Fruit fly (Drosophila melanogaster) whole organism, embryonic: ENCODE data around the gene gce.
A peak's percentile ranks its signal among the peaks of the same experiment; 100 is the strongest.

Experiments
- Atf3 ChIP-seq: fragments of 200-800 bp; sonication (Bioruptor generic); optimal IDR thresholded peaks from 3 replicates; lab custom pipeline; 2016; ENCODE audit warnings: missing biosample characterization, missing genetic modification characterization
- Bteb2 ChIP-seq: fragments of 200-800 bp; sonication (Bioruptor generic); optimal IDR thresholded peaks from 2 replicates; lab custom pipeline; 2016; ENCODE audit warnings: missing biosample characterization, missing genetic modification characterization
- CG10366 ChIP-seq: fragments of 200-800 bp; sonication (Bioruptor generic); IDR thresholded peaks from 2 replicates; pipeline ENCODE4 v1.3.6; 2022; ENCODE audit warnings: missing biosample characterization, missing genetic modification characterization
- CG11398 ChIP-seq: fragments of 200-800 bp; sonication (Bioruptor generic); optimal IDR thresholded peaks from 2 replicates; lab custom pipeline; 2016; ENCODE audit warnings: missing biosample characterization, missing genetic modification characterization
- CG11560 ChIP-seq: fragments of 200-800 bp; sonication (Bioruptor generic); IDR thresholded peaks from 3 replicates; pipeline ENCODE4 v1.3.6; 2022; ENCODE audit warnings: missing biosample characterization, missing genetic modification characterization
- CG12104 ChIP-seq: fragments of 200-800 bp; sonication (Bioruptor generic); optimal IDR thresholded peaks from 3 replicates; lab custom pipeline; 2016; ENCODE audit warnings: missing biosample characterization, missing genetic modification characterization
- CG12219 ChIP-seq: fragments of 200-800 bp; sonication (Bioruptor generic); optimal IDR thresholded peaks from 3 replicates; lab custom pipeline; 2018; ENCODE audit warnings: missing biosample characterization, mild to moderate bottlenecking, missing genetic modification characterization
- CG12744 ChIP-seq: fragments of 200-800 bp; sonication (Bioruptor generic); optimal IDR thresholded peaks from 2 replicates; lab custom pipeline; 2016; ENCODE audit warnings: missing biosample characterization, missing genetic modification characterization
- CG13424 ChIP-seq: fragments of 200-800 bp; sonication (Bioruptor generic); optimal IDR thresholded peaks from 2 replicates; lab custom pipeline; 2019; ENCODE audit warnings: missing biosample characterization, mild to moderate bottlenecking, missing genetic modification characterization, moderate library complexity
- CG13775 ChIP-seq: fragments of 200-800 bp; sonication (Bioruptor generic); optimal IDR thresholded peaks from 3 replicates; lab custom pipeline; 2017; ENCODE audit warnings: missing biosample characterization, mild to moderate bottlenecking, missing genetic modification characterization
- CG17361 ChIP-seq: fragments of 200-800 bp; sonication (Bioruptor generic); IDR thresholded peaks from 3 replicates; pipeline ENCODE4 v1.3.6; 2022; ENCODE audit warnings: missing biosample characterization, missing genetic modification characterization
- CG18011 ChIP-seq: fragments of 200-800 bp; sonication (Bioruptor generic); optimal IDR thresholded peaks from 2 replicates; lab custom pipeline; 2017; ENCODE audit warnings: missing biosample characterization, missing genetic modification characterization, mild to moderate bottlenecking, moderate library complexity, missing genotype
- CG18476 ChIP-seq: fragments of 200-800 bp; sonication (Bioruptor generic); optimal IDR thresholded peaks from 2 replicates; lab custom pipeline; 2016; ENCODE audit warnings: missing biosample characterization, mild to moderate bottlenecking, missing genetic modification characterization
- CG2129 ChIP-seq: fragments of 200-800 bp; sonication (Bioruptor generic); IDR thresholded peaks from 2 replicates; pipeline ENCODE4 v1.3.6; 2022; ENCODE audit warnings: missing biosample characterization, missing genetic modification characterization; ENCODE audit not compliant: partially characterized antibody
- CG2712 ChIP-seq: fragments of 200-800 bp; optimal IDR thresholded peaks from 3 replicates; lab custom pipeline; 2019; ENCODE audit warnings: missing biosample characterization, mild to moderate bottlenecking, missing genetic modification characterization, moderate library complexity
- CG3281 ChIP-seq: fragments of 200-800 bp; sonication (Bioruptor generic); optimal IDR thresholded peaks from 3 replicates; lab custom pipeline; 2017; ENCODE audit warnings: missing biosample characterization, mild to moderate bottlenecking, missing genetic modification characterization
- CG34224 ChIP-seq: fragments of 200-800 bp; sonication (Bioruptor generic); IDR thresholded peaks from 3 replicates; pipeline ENCODE4 v1.3.6; 2022; ENCODE audit warnings: missing biosample characterization, missing genetic modification characterization; ENCODE audit not compliant: partially characterized antibody
- CG6813 ChIP-seq: fragments of 200-800 bp; sonication (Bioruptor generic); optimal IDR thresholded peaks from 2 replicates; lab custom pipeline; 2017; ENCODE audit warnings: missing biosample characterization, missing genetic modification characterization, mild to moderate bottlenecking, moderate library complexity, missing genetic modification reagents
- CG7271 ChIP-seq: fragments of 200-800 bp; sonication (Bioruptor generic); optimal IDR thresholded peaks from 2 replicates; lab custom pipeline; 2018; ENCODE audit warnings: missing biosample characterization, mild to moderate bottlenecking, missing genetic modification characterization, moderate library complexity
- CG7372 ChIP-seq: fragments of 200-800 bp; sonication (Bioruptor generic); IDR thresholded peaks from 2 replicates; pipeline ENCODE4 v1.3.6; 2022; ENCODE audit warnings: missing biosample characterization, missing genetic modification characterization
- CG8089 ChIP-seq: fragments of 200-800 bp; sonication (Bioruptor generic); optimal IDR thresholded peaks from 3 replicates; lab custom pipeline; 2016; ENCODE audit warnings: missing biosample characterization, missing genetic modification characterization
- CG8359 ChIP-seq: fragments of 200-800 bp; sonication (Bioruptor generic); optimal IDR thresholded peaks from 2 replicates; lab custom pipeline; 2017; ENCODE audit warnings: missing biosample characterization, mild to moderate bottlenecking, missing genetic modification characterization, borderline replicate concordance
- Fer1 ChIP-seq: fragments of 200-800 bp; sonication (Bioruptor generic); optimal IDR thresholded peaks from 2 replicates; lab custom pipeline; 2017; ENCODE audit warnings: missing biosample characterization, mild to moderate bottlenecking, missing genetic modification characterization
- HLH3B ChIP-seq: fragments of 200-800 bp; sonication (Bioruptor generic); IDR thresholded peaks from 2 replicates; pipeline ENCODE4 v1.3.6; 2022; ENCODE audit warnings: missing biosample characterization, missing genetic modification characterization
- Hey ChIP-seq: fragments of 200-800 bp; sonication (Bioruptor generic); optimal IDR thresholded peaks from 3 replicates; lab custom pipeline; 2018; ENCODE audit warnings: missing biosample characterization, mild to moderate bottlenecking, missing genetic modification characterization
- Hmx ChIP-seq: fragments of 200-800 bp; sonication (Bioruptor generic); optimal IDR thresholded peaks from 2 replicates; lab custom pipeline; 2016; ENCODE audit warnings: missing biosample characterization, missing genetic modification characterization
- Hr51 ChIP-seq, 2 experiments: fragments of 200-800 bp; sonication (Bioruptor generic); optimal IDR thresholded peaks; 2 replicates in 1 of 2; 3 replicates in 1 of 2; lab custom pipeline; 2016 to 2018; ENCODE audit warnings: missing biosample characterization in 2 of 2, missing genetic modification characterization in 2 of 2, mild to moderate bottlenecking in 1 of 2, moderate library complexity in 1 of 2
- Vsx1 ChIP-seq: fragments of 200-800 bp; sonication (Bioruptor generic); optimal IDR thresholded peaks from 2 replicates; lab custom pipeline; 2017; ENCODE audit warnings: missing biosample characterization, mild to moderate bottlenecking, missing genetic modification characterization, missing genetic modification reagents
- YL-1 ChIP-seq: fragments of 200-800 bp; sonication (Bioruptor generic); optimal IDR thresholded peaks from 3 replicates; lab custom pipeline; 2017; ENCODE audit warnings: missing biosample characterization, mild to moderate bottlenecking, missing genetic modification characterization
- ara ChIP-seq: fragments of 200-800 bp; sonication (Bioruptor generic); IDR thresholded peaks from 2 replicates; pipeline ENCODE4 v1.3.6; 2022; ENCODE audit warnings: missing biosample characterization, missing genetic modification characterization
- fd102C ChIP-seq: fragments of 200-800 bp; sonication (Bioruptor generic); optimal IDR thresholded peaks from 2 replicates; lab custom pipeline; 2018; ENCODE audit warnings: missing biosample characterization, mild to moderate bottlenecking, missing genetic modification characterization, moderate library complexity
- gsb ChIP-seq: fragments of 200-800 bp; sonication (Bioruptor generic); IDR thresholded peaks from 2 replicates; pipeline ENCODE4 v1.3.6; 2022; ENCODE audit warnings: missing biosample characterization, missing genetic modification characterization
- insv ChIP-seq, 2 experiments: fragments of 200-800 bp; sonication (Bioruptor generic); optimal IDR thresholded peaks; 3 replicates each; lab custom pipeline; 2016 to 2018; ENCODE audit warnings: missing biosample characterization in 2 of 2, missing genetic modification characterization in 2 of 2
- jing ChIP-seq: fragments of 200-800 bp; sonication (Bioruptor generic); optimal IDR thresholded peaks from 2 replicates; lab custom pipeline; 2018; ENCODE audit warnings: missing biosample characterization, mild to moderate bottlenecking, missing genetic modification characterization
- knrl ChIP-seq: fragments of 200-800 bp; sonication (Bioruptor generic); IDR thresholded peaks from 3 replicates; pipeline ENCODE4 v1.3.6; 2022; ENCODE audit warnings: missing biosample characterization, missing genetic modification characterization; ENCODE audit not compliant: partially characterized antibody
- lola ChIP-seq, 3 experiments: fragments of >200 bp in 2 of 3; fragments of 200-800 bp in 1 of 3; sonication (Bioruptor generic) in 1 of 3; optimal IDR thresholded peaks; 2 replicates each; lab custom pipeline; 2017 to 2019; ENCODE audit warnings: missing biosample characterization in 3 of 3, missing genetic modification characterization in 3 of 3, mild to moderate bottlenecking in 1 of 3, moderate library complexity in 1 of 3
- mirr ChIP-seq: fragments of 200-800 bp; sonication (Bioruptor generic); optimal IDR thresholded peaks from 3 replicates; lab custom pipeline; 2018; ENCODE audit warnings: missing biosample characterization, mild to moderate bottlenecking, missing genetic modification characterization
- nmo ChIP-seq: fragments of 200-800 bp; sonication (Bioruptor generic); optimal IDR thresholded peaks from 2 replicates; lab custom pipeline; 2018; ENCODE audit warnings: missing biosample characterization, mild to moderate bottlenecking, missing genetic modification characterization, moderate library complexity
- shn ChIP-seq: fragments of 200-800 bp; sonication (Bioruptor generic); optimal IDR thresholded peaks from 3 replicates; lab custom pipeline; 2016; ENCODE audit warnings: missing biosample characterization, missing genetic modification characterization
- slou ChIP-seq: fragments of 200-800 bp; sonication (Bioruptor generic); optimal IDR thresholded peaks from 3 replicates; lab custom pipeline; 2016; ENCODE audit warnings: missing biosample characterization, missing genetic modification characterization
- slp2 ChIP-seq: fragments of 200-800 bp; sonication (Bioruptor generic); optimal IDR thresholded peaks from 2 replicates; lab custom pipeline; 2016; ENCODE audit warnings: missing biosample characterization, missing genetic modification characterization
- sna ChIP-seq: fragments of 200-800 bp; sonication (Bioruptor generic); IDR thresholded peaks from 2 replicates; pipeline ENCODE4 v1.3.6; 2022; ENCODE audit warnings: missing biosample characterization, missing genetic modification characterization; ENCODE audit not compliant: partially characterized antibody
- ssp ChIP-seq: fragments of 200-800 bp; sonication (Bioruptor generic); IDR thresholded peaks from 2 replicates; pipeline ENCODE4 v1.3.6; 2022; ENCODE audit warnings: missing biosample characterization, missing genetic modification characterization
- stwl ChIP-seq: fragments of 200-800 bp; sonication (Bioruptor generic); optimal IDR thresholded peaks from 3 replicates; lab custom pipeline; 2018; ENCODE audit warnings: missing biosample characterization, mild to moderate bottlenecking, missing genetic modification characterization, moderate library complexity
- trh ChIP-seq: fragments of 200-800 bp; sonication (Bioruptor generic); optimal IDR thresholded peaks from 2 replicates; lab custom pipeline; 2016; ENCODE audit warnings: missing biosample characterization, missing genetic modification characterization
- twi ChIP-seq: fragments of 200-800 bp; optimal IDR thresholded peaks from 2 replicates; lab custom pipeline; 2019; ENCODE audit warnings: missing biosample characterization, mild to moderate bottlenecking, missing genetic modification characterization, moderate library complexity
- vnd ChIP-seq: fragments of 200-800 bp; sonication (Bioruptor generic); IDR thresholded peaks from 3 replicates; pipeline ENCODE4 v1.3.6; 2022; ENCODE audit warnings: missing biosample characterization, missing genetic modification characterization; ENCODE audit not compliant: partially characterized antibody
- vvl ChIP-seq: fragments of 200-800 bp; sonication (Bioruptor generic); IDR thresholded peaks from 2 replicates; pipeline ENCODE4 v1.3.6; 2022; ENCODE audit warnings: missing biosample characterization, missing genetic modification characterization

Gene gce

dm6 chrX:15305975-15306909, 8.7 kb downstream of the gce start (continued):
- TF ChIP-seq vnd (GFP tag; lab: Robert Waterston, UW) (no peak), sna (GFP tag; lab: Robert Waterston, UW) (no peak), CG6813 (GFP tag; lab: Kevin White, UChicago) (no peak), stwl (tag; lab: Kevin White, UChicago) (no peak), mirr (GFP tag; lab: Kevin White, UChicago) (peak; percentile 24), knrl (GFP tag; lab: Robert Waterston, UW) (no peak), trh (GFP tag; lab: Kevin White, UChicago) (no peak), twi (tag; lab: Kevin White, UChicago) (no peak), ara (no peak), Vsx1 (GFP tag; lab: Kevin White, UChicago) (no peak), shn (GFP tag; lab: Kevin White, UChicago) (no peak), CG11398 (GFP tag; lab: Kevin White, UChicago) (no peak), Hr51 (GFP tag; optimal IDR thresholded peaks at IDR 0.05; lab: Kevin White, UChicago) (no peak), Hey (tag; lab: Kevin White, UChicago) (no peak), nmo (GFP tag; lab: Kevin White, UChicago) (no peak), CG18011 (no peak), HLH3B (GFP tag; lab: Robert Waterston, UW) (no peak; the same call in 1 of the 2 replicates), jing (GFP tag; lab: Kevin White, UChicago) (no peak), CG8089 (GFP tag; lab: Kevin White, UChicago) (no peak), ssp (GFP tag; lab: Robert Waterston, UW) (no peak), slou (GFP tag; lab: Kevin White, UChicago) (no peak), slp2 (GFP tag; lab: Kevin White, UChicago) (no peak), CG12219 (GFP tag; lab: Kevin White, UChicago) (no peak), CG13424 (tag; lab: Kevin White, UChicago) (no peak), CG17361 (no peak), CG8359 (GFP tag; lab: Kevin White, UChicago) (no peak), CG2712 (tag; lab: Kevin White, UChicago) (no peak), insv (GFP tag; optimal IDR thresholded peaks at IDR 0.05; lab: Kevin White, UChicago) (no peak), Hmx (GFP tag; lab: Kevin White, UChicago) (no peak), CG11560 (tag; lab: Robert Waterston, UW) (no peak), CG7372 (GFP tag; lab: Robert Waterston, UW) (no peak), CG3281 (GFP tag; lab: Kevin White, UChicago) (no peak), gsb (GFP tag; lab: Robert Waterston, UW) (no peak), CG18476 (no peak), fd102C (no peak), CG7271 (no peak), vvl (0 out of 2 replicates have a peak, but pooled peaks have one; percentile 23), CG10366 (GFP tag; lab: Robert Waterston, UW) (no peak), CG34224 (GFP tag; lab: Robert Waterston, UW) (no peak), CG12744 (GFP tag; lab: Kevin White, UChicago) (no peak), lola (GFP tag; optimal IDR thresholded peaks at IDR 0.05; lab: Kevin White, UChicago) (no peak), CG2129 (no peak), Atf3 (no peak), Bteb2 (no peak), CG12104 (GFP tag; lab: Kevin White, UChicago) (no peak), YL-1 (no peak), Fer1 (GFP tag; lab: Kevin White, UChicago) (no peak), CG13775 (GFP tag; lab: Kevin White, UChicago) (no peak)
